Fruit fly (Drosophila melanogaster): ENCODE results near the gene Crz.

The Crz gene

dm6 chr3R:14353733-14354152 lies 39.1 kb downstream of the Crz start:
- TF ChIP-seq CG17801 (GFP tag; optimal IDR thresholded peaks at IDR 0.05; ENCODE audit: partially characterized antibody) = peak; percentile 88

- TF ChIP-seq CG17801 (GFP tag; optimal IDR thresholded peaks at IDR 0.05; ENCODE audit: partially characterized antibody) = no peak
Observed at dm6 chr3R:14354599-14354998, 39.9 kb downstream of the Crz start.

dm6 chr3R:14356619-14357018 lies 42.0 kb downstream of the Crz start:
- TF ChIP-seq CG17801 (GFP tag; optimal IDR thresholded peaks at IDR 0.05; ENCODE audit: partially characterized antibody) = no peak

dm6 chr3R:14357405-14357804 lies 42.8 kb downstream of the Crz start:
- peak; percentile 22 for TF ChIP-seq CG17801 (GFP tag; optimal IDR thresholded peaks at IDR 0.05; ENCODE audit: partially characterized antibody)

dm6 chr3R:14361741-14362232 lies 47.1 kb downstream of the Crz start, which contains the start of gene Dnaaf5:
Dnaaf5 (minus strand) TSS chr3R:14361786.
- TF ChIP-seq CG17801 (GFP tag; optimal IDR thresholded peaks at IDR 0.05; ENCODE audit: partially characterized antibody) = peak; percentile 66

dm6 chr3R:14363172-14363571 lies 48.5 kb downstream of the Crz start:
- no peak for TF ChIP-seq CG17801 (GFP tag; optimal IDR thresholded peaks at IDR 0.05; ENCODE audit: partially characterized antibody)

- TF ChIP-seq CG17801 (GFP tag; optimal IDR thresholded peaks at IDR 0.05; ENCODE audit: partially characterized antibody) = no peak
Observed at dm6 chr3R:14364156-14364555, 49.5 kb downstream of the Crz start.
